Worm (Caenorhabditis elegans) whole organism, young adult: ENCODE measurements around the gene F55C10.4.
"Not testable (repeated sequence)": the region's sequence is repeated elsewhere in the genome, so short reads cannot be mapped to it uniquely, and the experiment has no call there.

Experiments
- C06A6.2 ChIP-seq: fragments of 200-800 bp; sonication (Bioruptor generic); conservative IDR thresholded peaks from 2 replicates; pipeline ENCODE4 v1.3.6; 2022; ENCODE audit warnings: missing genetic modification characterization, missing compliant biosample characterization
- F49E8.2 ChIP-seq: sonication (generic microtip); optimal IDR thresholded peaks from 3 replicates; lab custom pipeline; 2017; ENCODE audit warnings: missing genetic modification characterization, mild to moderate bottlenecking, missing compliant biosample characterization, antibody characterized with exemption, moderate library complexity; ENCODE audit not compliant: insufficient read depth
- Y53G8AR.9 ChIP-seq: fragments of 200-800 bp; sonication (Bioruptor generic); conservative IDR thresholded peaks from 2 replicates; pipeline ENCODE4 v1.3.6; 2022; ENCODE audit warnings: missing genetic modification reagents, missing genetic modification characterization, missing compliant biosample characterization
- Y95B8A.8 ChIP-seq: fragments of 200-800 bp; sonication (Bioruptor generic); IDR thresholded peaks from 2 replicates; pipeline ENCODE4 v1.3.6; 2022; ENCODE audit warnings: missing genetic modification reagents, missing genetic modification characterization, missing compliant biosample characterization
- ceh-27 ChIP-seq: fragments of 200-800 bp; sonication (Bioruptor generic); optimal IDR thresholded peaks from 2 replicates; lab custom pipeline; 2018; ENCODE audit warnings: mild to moderate bottlenecking, missing genetic modification characterization, moderate library complexity, missing compliant biosample characterization
- lin-54 ChIP-seq: fragments of 200-800 bp; sonication (Bioruptor generic); optimal IDR thresholded peaks from 2 replicates; lab custom pipeline; 2018; ENCODE audit warnings: mild to moderate bottlenecking, missing genetic modification characterization, missing compliant biosample characterization
- repo-1 ChIP-seq: sonication (generic microtip); optimal IDR thresholded peaks from 2 replicates; lab custom pipeline; 2017; ENCODE audit warnings: mild to moderate bottlenecking, missing genetic modification characterization, missing compliant biosample characterization
- snpc-4 ChIP-seq, 5 experiments: fragments of 150-350 bp in 1 of 5; sonication (generic microtip) in 4 of 5; optimal IDR thresholded peaks; 2 replicates each; lab custom pipeline; 2014 to 2018; ENCODE audit warnings: missing genetic modification characterization in 5 of 5, missing biosample characterization in 3 of 5, antibody characterized with exemption in 2 of 5, mild to moderate bottlenecking in 2 of 5, missing compliant biosample characterization in 2 of 5, missing genotype in 2 of 5, moderate library complexity in 2 of 5, missing genetic modification reagents in 1 of 5
- zim-3 ChIP-seq: sonication (generic microtip); optimal IDR thresholded peaks from 2 replicates; lab custom pipeline; 2017; ENCODE audit warnings: mild to moderate bottlenecking, missing genetic modification characterization, moderate library complexity, missing compliant biosample characterization

ce11 chrV:11396134-11396533, 9.6 kb downstream of the F55C10.4 start, which contains the start of gene nas-18:
- TF ChIP-seq Y53G8AR.9 (GFP tag; lab: Robert Waterston, UW); F49E8.2 (tag; lab: Kevin White, UChicago); lin-54 (GFP tag; lab: Kevin White, UChicago); repo-1; ceh-27 (GFP tag; lab: Kevin White, UChicago); Y95B8A.8 (GFP tag; lab: Robert Waterston, UW); C06A6.2; zim-3; snpc-4 (GFP tag; optimal IDR thresholded peaks at IDR 0.05; lab: Kevin White, UChicago); snpc-4 (tag; optimal IDR thresholded peaks at IDR 0.05; lab: Kevin White, UChicago): not testable (repeated sequence)
